Worm (Caenorhabditis elegans): ENCODE results near the gene T22F3.8.

DNA sequence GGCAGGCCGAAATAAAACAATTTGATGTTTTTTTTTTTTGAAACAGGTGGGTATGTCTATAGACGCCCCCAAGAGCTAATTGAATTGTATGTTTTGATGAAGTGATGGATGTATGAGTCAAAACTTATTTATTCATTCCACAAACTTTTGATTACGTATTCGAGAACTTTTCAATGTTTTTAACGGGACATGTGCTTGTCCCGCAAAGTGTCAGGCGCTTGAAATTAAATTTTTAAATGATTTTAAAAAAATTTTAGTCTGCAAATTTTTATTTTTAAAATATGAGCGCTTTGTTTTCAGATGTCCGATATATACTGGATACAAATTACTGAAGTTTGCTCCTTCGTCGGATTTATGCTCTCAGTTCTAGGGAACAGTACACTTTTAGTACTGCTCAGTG lies 44.2 kb upstream of the T22F3.8 start, which contains the start of gene str-114:
- TF ChIP-seq ztf-11 (tag; optimal IDR thresholded peaks at IDR 0.05) (no peak), elt-3 (tag; optimal IDR thresholded peaks at IDR 0.05) (no peak), egl-27 (tag; optimal IDR thresholded peaks at IDR 0.05) (no peak), lin-13 (GFP tag; optimal IDR thresholded peaks at IDR 0.05) (no peak), lsy-2 (tag; optimal IDR thresholded peaks at IDR 0.05) (no peak), nhr-129 (tag; optimal IDR thresholded peaks at IDR 0.05) (no peak), unc-62 (GFP tag; optimal IDR thresholded peaks at IDR 0.05) (no peak), nhr-12 (tag; optimal IDR thresholded peaks at IDR 0.05) (no peak), lin-39 (tag; optimal IDR thresholded peaks at IDR 0.05) (no peak), unc-39 (tag; optimal IDR thresholded peaks at IDR 0.05) (no peak), fos-1 (tag; optimal IDR thresholded peaks at IDR 0.05) (no peak), nhr-10 (tag; optimal IDR thresholded peaks at IDR 0.05) (no peak)

Measured in whole organism, L2 larva.